Worm (Caenorhabditis elegans): ENCODE measurements around the gene pup-2.

The pup-2 gene

DNA sequence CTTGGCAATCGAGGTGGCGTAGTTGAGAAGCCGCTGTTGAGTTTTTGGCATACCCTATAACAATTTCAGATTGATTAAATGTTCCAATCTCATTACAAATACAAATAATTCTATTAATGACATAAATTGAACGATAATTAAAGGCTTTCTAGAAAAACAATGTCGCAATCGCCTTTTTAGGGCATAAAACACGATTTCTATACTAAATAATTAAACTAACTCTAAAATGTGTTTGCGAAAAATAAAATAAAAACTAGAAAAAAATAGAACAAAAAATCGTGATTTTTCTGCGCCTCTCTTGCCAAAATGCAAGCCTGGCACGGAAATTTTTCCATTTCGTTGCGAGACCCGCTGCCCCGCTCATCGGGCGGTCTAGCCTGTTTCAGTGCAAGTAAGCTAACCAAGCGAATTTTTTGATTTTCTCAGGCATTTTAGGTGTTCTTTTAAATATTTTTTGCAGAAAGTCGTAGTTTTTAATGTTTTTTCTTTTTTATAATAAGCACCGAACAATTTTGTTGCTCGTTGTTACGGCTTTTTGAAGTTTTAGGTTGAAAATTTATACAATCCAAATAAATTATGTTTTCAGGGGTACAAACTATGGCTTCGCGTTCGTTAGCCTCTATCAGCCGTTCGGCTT lies 42.2 kb downstream of the pup-2 start, which contains the start of the genes C34E10.12, C34E10.10 and atp-2:
C34E10.12 (minus strand) TSS at position 51 of the 637 bp plus-strand sequence.
C34E10.10 (minus strand) TSS at position 54 of the 637 bp plus-strand sequence.
atp-2 (plus strand) TSS at position 587 of the 637 bp plus-strand sequence.
- no peak for TF ChIP-seq elt-4 (tag; optimal IDR thresholded peaks at IDR 0.05)
- TF ChIP-seq nfya-1 (tag; optimal IDR thresholded peaks at IDR 0.05), result peak; percentile 70
- TF ChIP-seq dmd-4 (tag; optimal IDR thresholded peaks at IDR 0.05; ENCODE audit: borderline replicate concordance), result no peak
- peak; percentile 51 for TF ChIP-seq elt-2 (tag; optimal IDR thresholded peaks at IDR 0.05)
- peak; percentile 48 for TF ChIP-seq ceh-18 (tag; optimal IDR thresholded peaks at IDR 0.05)
- no peak for TF ChIP-seq sox-2 (GFP tag; IDR thresholded peaks at IDR 0.05)
- TF ChIP-seq K02D7.2 (tag; optimal IDR thresholded peaks at IDR 0.05), result no peak
- TF ChIP-seq fax-1 (tag; optimal IDR thresholded peaks at IDR 0.05), result no peak
- TF ChIP-seq tbx-7 (tag; optimal IDR thresholded peaks at IDR 0.05), result no peak
- peak; percentile 43 for TF ChIP-seq rnt-1 (tag; optimal IDR thresholded peaks at IDR 0.05)
- TF ChIP-seq unc-42 (tag; optimal IDR thresholded peaks at IDR 0.05), result peak; percentile 49
- peak; percentile 74 for TF ChIP-seq dve-1 (tag; optimal IDR thresholded peaks at IDR 0.05)
- TF ChIP-seq hlh-8 (tag; optimal IDR thresholded peaks at IDR 0.05), result no peak
- no peak for TF ChIP-seq Y22D7AL.16 (tag; optimal IDR thresholded peaks at IDR 0.05)
- no peak for TF ChIP-seq T23F11.4 (GFP tag; optimal IDR thresholded peaks at IDR 0.05)
- TF ChIP-seq lim-6 (tag; optimal IDR thresholded peaks at IDR 0.05), result no peak
- no peak for TF ChIP-seq gmeb-2 (tag; optimal IDR thresholded peaks at IDR 0.05)
- TF ChIP-seq pqm-1 (tag; optimal IDR thresholded peaks at IDR 0.05), result no peak
- no peak for TF ChIP-seq pha-4 (tag; optimal IDR thresholded peaks at IDR 0.05)
- TF ChIP-seq ceh-31 (tag; optimal IDR thresholded peaks at IDR 0.05), result peak; percentile 78
- TF ChIP-seq sox-4 (tag; optimal IDR thresholded peaks at IDR 0.05), result no peak
- TF ChIP-seq mec-3 (tag; optimal IDR thresholded peaks at IDR 0.05; ENCODE audit: borderline replicate concordance), result no peak
- TF ChIP-seq npax-4 (tag; optimal IDR thresholded peaks at IDR 0.05), result no peak
- TF ChIP-seq lin-11 (tag; optimal IDR thresholded peaks at IDR 0.05), result no peak
- TF ChIP-seq odd-2 (tag; optimal IDR thresholded peaks at IDR 0.05), result no peak
- peak; percentile 31 for TF ChIP-seq ceh-2 (tag; optimal IDR thresholded peaks at IDR 0.05)
- TF ChIP-seq pha-2 (tag; optimal IDR thresholded peaks at IDR 0.05), result no peak
- no peak for TF ChIP-seq ceh-9 (tag; optimal IDR thresholded peaks at IDR 0.05)
- no peak for TF ChIP-seq ref-2 (tag; optimal IDR thresholded peaks at IDR 0.05)
- no peak for TF ChIP-seq hlh-30 (tag; optimal IDR thresholded peaks at IDR 0.05; ENCODE audit: insufficient read depth)
- TF ChIP-seq che-1 (tag; optimal IDR thresholded peaks at IDR 0.05), result no peak
- TF ChIP-seq hlh-13 (GFP tag; optimal IDR thresholded peaks at IDR 0.05), result no peak
- no peak for TF ChIP-seq nhr-11 (tag; optimal IDR thresholded peaks at IDR 0.05)
- TF ChIP-seq pag-3 (tag; optimal IDR thresholded peaks at IDR 0.05; ENCODE audit: borderline replicate concordance), result no peak
- no peak for TF ChIP-seq ahr-1 (tag; optimal IDR thresholded peaks at IDR 0.05)
- no peak for TF ChIP-seq ceh-19 (GFP tag; optimal IDR thresholded peaks at IDR 0.05)
- TF ChIP-seq ceh-14 (tag; optimal IDR thresholded peaks at IDR 0.05), result peak; percentile 37
- peak; percentile 62 for TF ChIP-seq tbx-2 (tag; optimal IDR thresholded peaks at IDR 0.05)
- TF ChIP-seq ama-1 (optimal IDR thresholded peaks at IDR 0.05), result no peak
- TF ChIP-seq ceh-34 (tag; optimal IDR thresholded peaks at IDR 0.05), result peak; percentile 56
- TF ChIP-seq ceh-24 (tag; optimal IDR thresholded peaks at IDR 0.05), result no peak
- TF ChIP-seq C08G9.2 (tag; optimal IDR thresholded peaks at IDR 0.05), result no peak
- no peak for TF ChIP-seq madf-2 (tag; optimal IDR thresholded peaks at IDR 0.05)
- no peak for TF ChIP-seq fkh-10 (GFP tag; optimal IDR thresholded peaks at IDR 0.05)
- no peak for TF ChIP-seq eyg-1 (tag; optimal IDR thresholded peaks at IDR 0.05)
- no peak for TF ChIP-seq hlh-15 (tag; optimal IDR thresholded peaks at IDR 0.05)
- peak; percentile 22 for TF ChIP-seq pax-1 (tag; optimal IDR thresholded peaks at IDR 0.05)
- TF ChIP-seq unc-86 (tag; optimal IDR thresholded peaks at IDR 0.05), result peak; percentile 7
- TF ChIP-seq sdc-2 (tag; optimal IDR thresholded peaks at IDR 0.05), result no peak
- TF ChIP-seq C38D4.7 (GFP tag; optimal IDR thresholded peaks at IDR 0.05), result no peak
- no peak for TF ChIP-seq fkh-6 (tag; optimal IDR thresholded peaks at IDR 0.05)
- TF ChIP-seq unc-55 (GFP tag; optimal IDR thresholded peaks at IDR 0.05), result no peak
- TF ChIP-seq ceh-45 (GFP tag; IDR thresholded peaks at IDR 0.05), result no peak
